Worm (Caenorhabditis elegans) whole organism, L3 larva: Measurements from ENCODE around the gene ZK971.1.

Experiments used
- ceh-16 ChIP-seq: sonication (generic microtip); optimal IDR thresholded peaks from 2 replicates; lab custom pipeline; 2017; ENCODE audit warnings: missing biosample characterization, missing genetic modification characterization
- ceh-82 ChIP-seq: fragments of 150-350 bp; optimal IDR thresholded peaks from 2 replicates; lab custom pipeline; 2014; ENCODE audit warnings: missing biosample characterization, missing genetic modification characterization
- egl-27 ChIP-seq: sonication (generic microtip); optimal IDR thresholded peaks from 4 replicates; lab custom pipeline; 2017; ENCODE audit warnings: missing biosample characterization, missing genetic modification reagents, missing genetic modification characterization
- nhr-11 ChIP-seq: fragments of 150-350 bp; optimal IDR thresholded peaks from 2 replicates; lab custom pipeline; 2014; ENCODE audit warnings: missing biosample characterization, missing genetic modification characterization
- nhr-43 ChIP-seq: sonication (generic microtip); optimal IDR thresholded peaks from 2 replicates; lab custom pipeline; 2016; ENCODE audit warnings: mild to moderate bottlenecking, missing genetic modification characterization, missing compliant biosample characterization; ENCODE audit not compliant: poor library complexity, severe bottlenecking
- nhr-76 ChIP-seq: fragments of 150-350 bp; sonication (generic microtip); optimal IDR thresholded peaks from 5 replicates; lab custom pipeline; 2014; ENCODE audit warnings: missing biosample characterization, missing genetic modification characterization
- pha-4 ChIP-seq: fragments of 150-350 bp; optimal IDR thresholded peaks from 2 replicates; lab custom pipeline; 2014; ENCODE audit warnings: missing biosample characterization, missing genetic modification reagents, missing genetic modification characterization
- unc-39 ChIP-seq: sonication (generic microtip); optimal IDR thresholded peaks from 4 replicates; lab custom pipeline; 2017; ENCODE audit warnings: missing biosample characterization, missing genetic modification characterization
- unc-62 ChIP-seq: fragments of 150-350 bp; sonication (generic microtip); optimal IDR thresholded peaks from 4 replicates; lab custom pipeline; 2014; ENCODE audit warnings: missing biosample characterization, missing genetic modification reagents, missing genetic modification characterization
- zag-1 ChIP-seq: fragments of 150-350 bp; optimal IDR thresholded peaks from 2 replicates; lab custom pipeline; 2014; ENCODE audit warnings: missing biosample characterization, missing genetic modification characterization
- ztf-11 ChIP-seq: fragments of 150-350 bp; optimal IDR thresholded peaks from 2 replicates; lab custom pipeline; 2014; ENCODE audit warnings: missing biosample characterization, missing genetic modification characterization

DNA sequence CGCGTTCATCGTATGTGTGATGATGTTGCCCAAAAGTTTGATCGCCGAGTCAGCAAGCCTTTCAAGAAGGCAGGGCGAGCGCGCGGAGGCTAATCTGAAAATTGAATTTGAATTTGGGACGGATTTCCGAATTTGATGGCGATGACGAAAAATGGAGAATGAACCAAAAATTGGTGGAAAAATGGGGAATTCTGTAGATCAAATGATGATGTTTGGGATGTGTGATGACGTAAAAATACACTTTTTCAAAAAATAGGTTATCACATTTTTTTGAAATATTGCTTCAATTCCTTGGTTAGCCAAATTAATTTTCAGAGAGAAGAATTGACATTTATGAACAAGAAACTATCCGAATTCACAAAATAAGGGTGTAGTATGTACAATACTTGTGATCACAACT lies at the start of gene ZK971.1:
- no peak for TF ChIP-seq nhr-76 (tag; lab: Kevin White, UChicago)
- no peak for TF ChIP-seq unc-62 (GFP tag; lab: Kevin White, UChicago)
- no peak for TF ChIP-seq ztf-11 (tag; lab: Kevin White, UChicago)
- TF ChIP-seq nhr-43 (tag; lab: Kevin White, UChicago), result no peak
- TF ChIP-seq ceh-82 (tag; lab: Kevin White, UChicago), result no peak
- TF ChIP-seq zag-1 (tag; lab: Kevin White, UChicago), result no peak
- no peak for TF ChIP-seq ceh-16 (tag; lab: Kevin White, UChicago)
- TF ChIP-seq unc-39, result no peak
- TF ChIP-seq egl-27, result no peak
- TF ChIP-seq nhr-11 (tag; lab: Kevin White, UChicago), result no peak
- no peak for TF ChIP-seq pha-4 (tag; lab: Kevin White, UChicago)
